Comparison of ENCODE assay signal across 1 fruit fly cellular context in genomic region chr3R:16337053-16337385, dm6.
A peak's percentile ranks its signal among the peaks of the same experiment; 100 is the strongest.
TF ChIP-seq lines count a peak whose summit lies in the region.

No protein-coding gene starts in this region.

TF ChIP-seq in whole organism, embryonic, 481 proteins besides CTCF, POLR2A, EP300 and RAD21 (continued from another document):
- TF ChIP-seq CG13424 (tag; optimal IDR thresholded peaks at IDR 0.05; lab: Kevin White, UChicago) = peak; percentile 9
- TF ChIP-seq Neu2 (GFP tag; optimal IDR thresholded peaks at IDR 0.05; lab: Kevin White, UChicago; ENCODE audit: borderline replicate concordance) = peak; percentile 71
- peak; percentile 39 for TF ChIP-seq tio (GFP tag; optimal IDR thresholded peaks at IDR 0.05; lab: Kevin White, UChicago)
- peak; percentile 11 for TF ChIP-seq Myb (GFP tag; optimal IDR thresholded peaks at IDR 0.05; lab: Kevin White, UChicago)
- TF ChIP-seq Fer2 (tag; optimal IDR thresholded peaks at IDR 0.05; lab: Kevin White, UChicago) = no peak
- peak; percentile 15 for TF ChIP-seq mam (GFP tag; optimal IDR thresholded peaks at IDR 0.05; lab: Kevin White, UChicago)
- TF ChIP-seq CG31365 (tag; optimal IDR thresholded peaks at IDR 0.05; lab: Kevin White, UChicago) = no peak
- no peak for TF ChIP-seq schlank (tag; optimal IDR thresholded peaks at IDR 0.05; lab: Kevin White, UChicago)
- TF ChIP-seq ind (GFP tag; optimal IDR thresholded peaks at IDR 0.05; lab: Kevin White, UChicago) = peak; percentile 41
- TF ChIP-seq cato (GFP tag; optimal IDR thresholded peaks at IDR 0.05; lab: Kevin White, UChicago; ENCODE audit: borderline replicate concordance) = no peak
- no peak for TF ChIP-seq nerfin-1 (tag; optimal IDR thresholded peaks at IDR 0.05; lab: Kevin White, UChicago)
- TF ChIP-seq CG1603 (tag; optimal IDR thresholded peaks at IDR 0.05; lab: Kevin White, UChicago) = peak; percentile 86
- TF ChIP-seq CG15601 (tag; optimal IDR thresholded peaks at IDR 0.05; lab: Kevin White, UChicago) = peak; percentile 16
- TF ChIP-seq trem (tag; optimal IDR thresholded peaks at IDR 0.05; lab: Kevin White, UChicago) = peak; percentile 40
- no peak for TF ChIP-seq Lpt (GFP tag; optimal IDR thresholded peaks at IDR 0.05; lab: Kevin White, UChicago)
- no peak; the same call in 2 of the 3 replicates for TF ChIP-seq Aef1 (GFP tag; IDR thresholded peaks at IDR 0.05; lab: Robert Waterston, UW)
- no peak for TF ChIP-seq gfzf (GFP tag; optimal IDR thresholded peaks at IDR 0.05; lab: Kevin White, UChicago)
- peak; percentile 78 for TF ChIP-seq dan (GFP tag; IDR thresholded peaks at IDR 0.05; lab: Robert Waterston, UW)
- TF ChIP-seq CG14710 (tag; optimal IDR thresholded peaks at IDR 0.05; lab: Kevin White, UChicago) = peak; percentile 76
- peak; percentile 75 for TF ChIP-seq kni (GFP tag; optimal IDR thresholded peaks at IDR 0.05; lab: Kevin White, UChicago)
- TF ChIP-seq Pdp1 (GFP tag; optimal IDR thresholded peaks at IDR 0.05; lab: Kevin White, UChicago) = peak; percentile 55 to 58
- TF ChIP-seq Dp (GFP tag; optimal IDR thresholded peaks at IDR 0.05; lab: Kevin White, UChicago) = no peak
- peak in 1 of 2 experiments; percentile 66 for TF ChIP-seq eve (GFP tag; optimal IDR thresholded peaks at IDR 0.05; lab: Kevin White, UChicago)
- TF ChIP-seq Six4 (GFP tag; optimal IDR thresholded peaks at IDR 0.05; lab: Kevin White, UChicago) = peak; percentile 74
- TF ChIP-seq CG7357 (GFP tag; IDR thresholded peaks at IDR 0.05; lab: Robert Waterston, UW) = peak; percentile 33; the same call in 1 of the 3 replicates
- TF ChIP-seq klu (GFP tag; IDR thresholded peaks at IDR 0.05; lab: Robert Waterston, UW) = no peak
- no peak for TF ChIP-seq gsb (GFP tag; IDR thresholded peaks at IDR 0.05; lab: Robert Waterston, UW)
- TF ChIP-seq CG6683 (GFP tag; optimal IDR thresholded peaks at IDR 0.05; lab: Kevin White, UChicago) = no peak
- TF ChIP-seq sima (GFP tag; optimal IDR thresholded peaks at IDR 0.05; lab: Kevin White, UChicago) = no peak
- no peak for TF ChIP-seq CG30020 (tag; optimal IDR thresholded peaks at IDR 0.05; lab: Kevin White, UChicago)
- TF ChIP-seq pnt (GFP tag; optimal IDR thresholded peaks at IDR 0.05; lab: Kevin White, UChicago) = peak; percentile 63
- TF ChIP-seq twi (tag; optimal IDR thresholded peaks at IDR 0.05; lab: Kevin White, UChicago) = peak; percentile 23
- TF ChIP-seq Chrac-16 (GFP tag; optimal IDR thresholded peaks at IDR 0.05; lab: Kevin White, UChicago) = peak; percentile 68
- peak; percentile 54 for TF ChIP-seq CG5245 (GFP tag; optimal IDR thresholded peaks at IDR 0.05; lab: Kevin White, UChicago)
- TF ChIP-seq dysf (GFP tag; IDR thresholded peaks at IDR 0.05; lab: Robert Waterston, UW) = 0 out of 3 replicates have a peak, but pooled peaks have one; percentile 5
- no peak for TF ChIP-seq CG31388 (GFP tag; optimal IDR thresholded peaks at IDR 0.05; lab: Kevin White, UChicago)
- peak; percentile 46 for TF ChIP-seq Hsf (GFP tag; optimal IDR thresholded peaks at IDR 0.05; lab: Kevin White, UChicago)
- peak; percentile 16; the same call in 1 of the 3 replicates for TF ChIP-seq tgo (GFP tag; IDR thresholded peaks at IDR 0.05; lab: Robert Waterston, UW)
- TF ChIP-seq CG11696 (GFP tag; IDR thresholded peaks at IDR 0.05; lab: Robert Waterston, UW) = 0 out of 2 replicates have a peak, but pooled peaks have one; percentile 35
- no peak for TF ChIP-seq Vsx1 (GFP tag; optimal IDR thresholded peaks at IDR 0.05; lab: Kevin White, UChicago)
- TF ChIP-seq CG6813 (GFP tag; optimal IDR thresholded peaks at IDR 0.05; lab: Kevin White, UChicago) = peak; percentile 52
- no peak for TF ChIP-seq Nf-YC (tag; optimal IDR thresholded peaks at IDR 0.05; lab: Kevin White, UChicago)
- TF ChIP-seq Side (GFP tag; optimal IDR thresholded peaks at IDR 0.05; lab: Kevin White, UChicago) = peak; percentile 67
- peak; percentile 52; the same call in 1 of the 2 replicates for TF ChIP-seq CG31441 (GFP tag; IDR thresholded peaks at IDR 0.05; lab: Robert Waterston, UW)
- peak; percentile 37 for TF ChIP-seq CG3065 (GFP tag; optimal IDR thresholded peaks at IDR 0.05; lab: Kevin White, UChicago)
- peak; percentile 36 for TF ChIP-seq CG10462 (GFP tag; optimal IDR thresholded peaks at IDR 0.05; lab: Kevin White, UChicago)
- peak; percentile 65 for TF ChIP-seq CG7745 (tag; optimal IDR thresholded peaks at IDR 0.05; lab: Kevin White, UChicago)
- peak; percentile 63 for TF ChIP-seq unpg (GFP tag; optimal IDR thresholded peaks at IDR 0.05; lab: Kevin White, UChicago)
- TF ChIP-seq CG14965 (GFP tag; optimal IDR thresholded peaks at IDR 0.05; lab: Kevin White, UChicago; ENCODE audit: borderline replicate concordance) = no peak
- TF ChIP-seq nmo (GFP tag; optimal IDR thresholded peaks at IDR 0.05; lab: Kevin White, UChicago) = peak; percentile 61
- peak; percentile 87 for TF ChIP-seq CG4404 (GFP tag; IDR thresholded peaks at IDR 0.05; lab: Robert Waterston, UW)
- TF ChIP-seq CG11504 (tag; optimal IDR thresholded peaks at IDR 0.05; lab: Kevin White, UChicago) = peak; percentile 37
- peak; percentile 38 for TF ChIP-seq CG7271 (tag; optimal IDR thresholded peaks at IDR 0.05; lab: Kevin White, UChicago)
- no peak for TF ChIP-seq mirr (GFP tag; optimal IDR thresholded peaks at IDR 0.05; lab: Kevin White, UChicago)
- peak; percentile 83 for TF ChIP-seq CG10979 (tag; optimal IDR thresholded peaks at IDR 0.05; lab: Kevin White, UChicago)
- no peak for TF ChIP-seq emc (GFP tag; optimal IDR thresholded peaks at IDR 0.05; lab: Kevin White, UChicago)
- no peak for TF ChIP-seq CG18619 (GFP tag; optimal IDR thresholded peaks at IDR 0.05; lab: Kevin White, UChicago)
- no peak for TF ChIP-seq cg (GFP tag; optimal IDR thresholded peaks at IDR 0.05; lab: Kevin White, UChicago)
- TF ChIP-seq E2f2 (GFP tag; IDR thresholded peaks at IDR 0.05; lab: Robert Waterston, UW) = 0 out of 2 replicates have a peak, but pooled peaks have one; percentile 17
- peak; percentile 76 for TF ChIP-seq CG8924 (tag; optimal IDR thresholded peaks at IDR 0.05; lab: Kevin White, UChicago)
- TF ChIP-seq CG12769 (tag; optimal IDR thresholded peaks at IDR 0.05; lab: Kevin White, UChicago) = peak; percentile 13
- TF ChIP-seq Trl (optimal IDR thresholded peaks at IDR 0.05; lab: Kevin White, UChicago) = no peak
- peak; percentile 65 for TF ChIP-seq Trl (GFP tag; optimal IDR thresholded peaks at IDR 0.05; lab: Kevin White, UChicago)
- peak; percentile 33 for TF ChIP-seq Asciz (GFP tag; optimal IDR thresholded peaks at IDR 0.05; lab: Kevin White, UChicago)
- peak; percentile 13 for TF ChIP-seq CG17385 (GFP tag; optimal IDR thresholded peaks at IDR 0.05; lab: Kevin White, UChicago)
- 0 out of 2 replicates have a peak, but pooled peaks have one; percentile 30 for TF ChIP-seq sob (GFP tag; IDR thresholded peaks at IDR 0.05; lab: Robert Waterston, UW)
- peak; percentile 72 for TF ChIP-seq CG6254 (GFP tag; optimal IDR thresholded peaks at IDR 0.05; lab: Kevin White, UChicago)
- no peak for TF ChIP-seq CG13123 (GFP tag; optimal IDR thresholded peaks at IDR 0.05; lab: Kevin White, UChicago)
- peak; percentile 39; the same call in 1 of the 3 replicates for TF ChIP-seq H15 (GFP tag; IDR thresholded peaks at IDR 0.05; lab: Robert Waterston, UW)
- peak; percentile 95 for TF ChIP-seq zen (tag; optimal IDR thresholded peaks at IDR 0.05; lab: Kevin White, UChicago)
- peak; percentile 66 for TF ChIP-seq CG30431 (GFP tag; optimal IDR thresholded peaks at IDR 0.05; lab: Kevin White, UChicago)
- TF ChIP-seq Rx (GFP tag; IDR thresholded peaks at IDR 0.05; lab: Robert Waterston, UW) = peak; percentile 46; the same call in 1 of the 2 replicates
- TF ChIP-seq CG8388 (GFP tag; optimal IDR thresholded peaks at IDR 0.05; lab: Kevin White, UChicago) = peak; percentile 60
- TF ChIP-seq Oli (tag; optimal IDR thresholded peaks at IDR 0.05; lab: Kevin White, UChicago) = peak; percentile 51
- TF ChIP-seq CG11085 (GFP tag; IDR thresholded peaks at IDR 0.05; lab: Robert Waterston, UW) = no peak
- no peak for TF ChIP-seq CG7987 (GFP tag; optimal IDR thresholded peaks at IDR 0.05; lab: Kevin White, UChicago)
- no peak for TF ChIP-seq Poxn (GFP tag; IDR thresholded peaks at IDR 0.05; lab: Robert Waterston, UW)
- TF ChIP-seq CG12942 (GFP tag; optimal IDR thresholded peaks at IDR 0.05; lab: Kevin White, UChicago) = peak; percentile 1
- no peak for TF ChIP-seq CG43689 (GFP tag; IDR thresholded peaks at IDR 0.05; lab: Robert Waterston, UW)
- no peak for TF ChIP-seq CG12659 (GFP tag; optimal IDR thresholded peaks at IDR 0.05; lab: Kevin White, UChicago)
- no peak for TF ChIP-seq CkIIα-i1 (GFP tag; IDR thresholded peaks at IDR 0.05; lab: Robert Waterston, UW)
- TF ChIP-seq lola (GFP tag; optimal IDR thresholded peaks at IDR 0.05; lab: Kevin White, UChicago) = peak in 1 of 3 experiments; percentile 81
- TF ChIP-seq tll (GFP tag; optimal IDR thresholded peaks at IDR 0.05; lab: Kevin White, UChicago) = peak in 1 of 2 experiments; percentile 66
- TF ChIP-seq vvl (GFP tag; IDR thresholded peaks at IDR 0.05; lab: Robert Waterston, UW) = peak; percentile 62
- TF ChIP-seq Sin3A (optimal IDR thresholded peaks at IDR 0.05; lab: Kevin White, UChicago) = no peak
- no peak for TF ChIP-seq prd (optimal IDR thresholded peaks at IDR 0.05; lab: Kevin White, UChicago)
- TF ChIP-seq prd (GFP tag; IDR thresholded peaks at IDR 0.05; lab: Robert Waterston, UW) = peak; percentile 90
- peak; percentile 43 for TF ChIP-seq CG12155 (GFP tag; optimal IDR thresholded peaks at IDR 0.05; lab: Kevin White, UChicago)
- TF ChIP-seq Xrp1 (GFP tag; IDR thresholded peaks at IDR 0.05; lab: Robert Waterston, UW) = peak; percentile 92
- TF ChIP-seq al (GFP tag; IDR thresholded peaks at IDR 0.05; lab: Robert Waterston, UW) = no peak
- peak; percentile 89 for TF ChIP-seq Med (GFP tag; lab: Kevin White, UChicago)
